Worm (Caenorhabditis elegans) whole organism, L3 larva: ENCODE measurements around the gene alh-9.

Experiments used
- R02D3.7 ChIP-seq: fragments of 150-350 bp; optimal IDR thresholded peaks from 2 replicates; lab custom pipeline; 2014; ENCODE audit warnings: missing biosample characterization, missing genetic modification characterization
- ZK546.5 ChIP-seq: sonication (generic microtip); optimal IDR thresholded peaks from 2 replicates; lab custom pipeline; 2017; ENCODE audit warnings: missing biosample characterization, missing genetic modification characterization
- ama-1 ChIP-seq: fragments of 150-350 bp; optimal IDR thresholded peaks from 2 replicates; lab custom pipeline; 2018
- ceh-28 ChIP-seq: fragments of 150-350 bp; optimal IDR thresholded peaks from 2 replicates; lab custom pipeline; 2014; ENCODE audit warnings: missing biosample characterization, missing genetic modification reagents, missing genetic modification characterization
- ceh-9 ChIP-seq: sonication (generic microtip); optimal IDR thresholded peaks from 2 replicates; lab custom pipeline; 2018; ENCODE audit warnings: missing biosample characterization, missing genetic modification characterization
- daf-12 ChIP-seq: fragments of 150-350 bp; optimal IDR thresholded peaks from 2 replicates; lab custom pipeline; 2014; ENCODE audit warnings: missing biosample characterization, missing genetic modification reagents, missing genetic modification characterization
- egl-5 ChIP-seq: fragments of 150-350 bp; optimal IDR thresholded peaks from 2 replicates; lab custom pipeline; 2017; ENCODE audit warnings: missing biosample characterization, missing genetic modification reagents, missing genetic modification characterization, inconsistent platforms
- elt-1 ChIP-seq: fragments of 150-350 bp; optimal IDR thresholded peaks from 2 replicates; lab custom pipeline; 2014; ENCODE audit warnings: missing biosample characterization, missing genetic modification characterization
- elt-2 ChIP-seq: sonication (generic microtip); optimal IDR thresholded peaks from 2 replicates; lab custom pipeline; 2016; ENCODE audit warnings: missing genetic modification reagents, mild to moderate bottlenecking, missing genetic modification characterization, missing compliant biosample characterization
- elt-3 ChIP-seq, 3 experiments: fragments of 150-350 bp in 1 of 3; sonication (generic microtip) in 2 of 3; optimal IDR thresholded peaks; 2 replicates in 2 of 3; 4 replicates in 1 of 3; lab custom pipeline; 2014 to 2017; ENCODE audit warnings: missing biosample characterization in 3 of 3, missing genetic modification characterization in 3 of 3
- fkh-2 ChIP-seq: fragments of 150-350 bp; optimal IDR thresholded peaks from 2 replicates; lab custom pipeline; 2014; ENCODE audit warnings: missing biosample characterization, missing genetic modification reagents, missing genetic modification characterization
- fos-1 ChIP-seq: fragments of 150-350 bp; optimal IDR thresholded peaks from 2 replicates; lab custom pipeline; 2014; ENCODE audit warnings: missing biosample characterization, missing genetic modification characterization
- jun-1 ChIP-seq: fragments of 150-350 bp; optimal IDR thresholded peaks from 2 replicates; lab custom pipeline; 2014; ENCODE audit warnings: missing biosample characterization, missing genetic modification reagents, missing genetic modification characterization
- lin-15B ChIP-seq: fragments of 150-350 bp; optimal IDR thresholded peaks from 2 replicates; lab custom pipeline; 2014; ENCODE audit warnings: missing biosample characterization, missing genetic modification characterization
- lsy-12 ChIP-seq: sonication (generic microtip); optimal IDR thresholded peaks from 2 replicates; lab custom pipeline; 2016; ENCODE audit warnings: mild to moderate bottlenecking, missing genetic modification characterization, missing compliant biosample characterization
- mdl-1 ChIP-seq: fragments of 150-350 bp; optimal IDR thresholded peaks from 2 replicates; lab custom pipeline; 2014; ENCODE audit warnings: missing biosample characterization, missing genetic modification characterization
- nhr-11 ChIP-seq: fragments of 150-350 bp; optimal IDR thresholded peaks from 2 replicates; lab custom pipeline; 2014; ENCODE audit warnings: missing biosample characterization, missing genetic modification characterization
- nhr-12 ChIP-seq: fragments of 150-350 bp; optimal IDR thresholded peaks from 2 replicates; lab custom pipeline; 2014; ENCODE audit warnings: missing biosample characterization, missing genetic modification characterization
- nhr-23 ChIP-seq: fragments of 150-350 bp; optimal IDR thresholded peaks from 2 replicates; lab custom pipeline; 2014; ENCODE audit warnings: missing biosample characterization, missing genetic modification reagents, missing genetic modification characterization
- nhr-25 ChIP-seq: sonication (generic microtip); optimal IDR thresholded peaks from 2 replicates; lab custom pipeline; 2017; ENCODE audit warnings: missing biosample characterization, missing genetic modification characterization
- nhr-28 ChIP-seq: fragments of 150-350 bp; optimal IDR thresholded peaks from 2 replicates; lab custom pipeline; 2014; ENCODE audit warnings: missing biosample characterization, missing genetic modification characterization
- nhr-43 ChIP-seq: sonication (generic microtip); optimal IDR thresholded peaks from 2 replicates; lab custom pipeline; 2016; ENCODE audit warnings: mild to moderate bottlenecking, missing genetic modification characterization, missing compliant biosample characterization; ENCODE audit not compliant: poor library complexity, severe bottlenecking
- nhr-67 ChIP-seq: fragments of 150-350 bp; optimal IDR thresholded peaks from 2 replicates; lab custom pipeline; 2014; ENCODE audit warnings: missing biosample characterization, missing genetic modification characterization
- nhr-76 ChIP-seq: fragments of 150-350 bp; sonication (generic microtip); optimal IDR thresholded peaks from 5 replicates; lab custom pipeline; 2014; ENCODE audit warnings: missing biosample characterization, missing genetic modification characterization
- nhr-77 ChIP-seq: fragments of 150-350 bp; optimal IDR thresholded peaks from 2 replicates; lab custom pipeline; 2014; ENCODE audit warnings: missing biosample characterization, missing genetic modification characterization
- pha-4 ChIP-seq: fragments of 150-350 bp; optimal IDR thresholded peaks from 2 replicates; lab custom pipeline; 2014; ENCODE audit warnings: missing biosample characterization, missing genetic modification reagents, missing genetic modification characterization
- pqm-1 ChIP-seq: fragments of 150-350 bp; optimal IDR thresholded peaks from 2 replicates; lab custom pipeline; 2017; ENCODE audit warnings: missing biosample characterization, missing genetic modification characterization, inconsistent platforms
- sea-2 ChIP-seq: fragments of 150-350 bp; sonication (generic microtip); optimal IDR thresholded peaks from 4 replicates; lab custom pipeline; 2014; ENCODE audit warnings: missing biosample characterization, missing genetic modification reagents, missing genetic modification characterization
- skn-1 ChIP-seq: fragments of 150-350 bp; optimal IDR thresholded peaks from 2 replicates; lab custom pipeline; 2014; ENCODE audit warnings: missing biosample characterization, missing genetic modification characterization
- tbx-2 ChIP-seq: sonication (generic microtip); optimal IDR thresholded peaks from 2 replicates; lab custom pipeline; 2016; ENCODE audit warnings: mild to moderate bottlenecking, missing genetic modification characterization, missing compliant biosample characterization
- unc-39 ChIP-seq: sonication (generic microtip); optimal IDR thresholded peaks from 4 replicates; lab custom pipeline; 2017; ENCODE audit warnings: missing biosample characterization, missing genetic modification characterization
- zag-1 ChIP-seq: fragments of 150-350 bp; optimal IDR thresholded peaks from 2 replicates; lab custom pipeline; 2014; ENCODE audit warnings: missing biosample characterization, missing genetic modification characterization
- ztf-11 ChIP-seq: fragments of 150-350 bp; optimal IDR thresholded peaks from 2 replicates; lab custom pipeline; 2014; ENCODE audit warnings: missing biosample characterization, missing genetic modification characterization

Gene alh-9

DNA sequence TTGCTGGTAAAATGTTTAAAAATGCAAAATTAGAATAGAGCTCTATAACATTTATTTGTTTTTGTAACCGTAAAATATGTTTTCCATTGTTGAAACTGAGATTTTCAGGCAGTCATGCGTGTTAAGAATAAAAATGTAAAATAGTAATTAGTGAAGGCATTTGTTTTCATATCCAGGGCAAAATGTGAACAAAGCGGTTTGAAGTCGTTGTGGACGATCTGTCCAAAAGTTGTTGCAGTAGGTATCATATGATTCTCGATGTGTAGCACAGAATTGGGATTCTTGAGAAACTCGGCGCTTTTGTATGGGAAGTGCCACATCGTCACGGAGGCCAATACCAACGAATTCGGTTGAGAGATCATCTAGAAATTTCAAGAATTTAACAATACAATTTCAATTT lies 26.5 kb downstream of the alh-9 start:
- TF ChIP-seq sea-2 (GFP tag; lab: Kevin White, UChicago) (no peak), ceh-9 (no peak), nhr-77 (tag; lab: Kevin White, UChicago) (no peak), unc-39 (tag; lab: Kevin White, UChicago) (no peak), daf-12 (tag; lab: Kevin White, UChicago) (no peak), ama-1 (peak; percentile 17)

DNA sequence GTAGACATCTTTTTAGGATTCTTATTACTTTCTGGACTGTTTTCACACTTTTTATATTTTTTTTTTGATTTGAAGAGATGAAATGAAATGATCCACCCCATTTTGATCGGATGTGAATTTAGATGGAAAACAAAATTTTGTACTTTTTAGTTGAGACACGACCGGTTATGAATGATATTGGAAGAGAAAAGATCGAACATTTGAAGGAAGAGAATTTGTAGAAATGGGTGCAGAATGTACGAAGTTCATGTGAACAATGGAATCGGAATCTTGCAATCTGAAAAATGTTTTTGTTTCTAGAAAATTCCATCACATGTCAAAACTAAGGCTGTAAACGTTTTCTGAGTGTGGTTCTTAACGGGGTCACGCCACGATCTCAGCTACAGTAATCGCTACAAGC lies 27.0 kb downstream of the alh-9 start, which contains the start of gene F01F1.14:
F01F1.14 (minus strand) TSS at position 101 of the 400 bp plus-strand sequence.
- TF ChIP-seq fos-1 (tag; lab: Kevin White, UChicago) (no peak), lin-15B (tag; lab: Kevin White, UChicago) (no peak), nhr-67 (tag; lab: Kevin White, UChicago) (no peak), nhr-11 (tag; lab: Kevin White, UChicago) (no peak), nhr-43 (tag; lab: Kevin White, UChicago) (no peak), fkh-2 (tag; lab: Kevin White, UChicago) (no peak), ZK546.5 (tag; lab: Kevin White, UChicago) (no peak)

DNA sequence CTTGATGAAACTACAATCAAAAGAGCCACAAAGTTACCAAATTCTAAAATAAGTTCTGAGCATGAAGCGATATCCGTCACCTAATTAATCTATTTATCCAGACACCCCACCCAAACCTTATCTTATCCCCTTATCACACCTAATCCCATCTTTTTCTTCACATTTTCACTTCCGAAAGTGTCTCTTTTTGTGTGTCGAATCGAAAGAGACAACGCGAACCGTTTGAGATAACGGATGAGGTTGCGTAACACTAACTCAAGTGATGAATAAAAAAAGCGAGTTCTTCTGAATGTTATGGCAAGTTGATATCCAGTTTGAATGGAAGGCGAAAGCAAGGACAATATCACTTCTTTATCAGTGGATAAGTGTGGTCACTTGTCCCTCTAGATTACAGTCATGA lies 27.7 kb downstream of the alh-9 start:
- no peak for TF ChIP-seq ztf-11
- TF ChIP-seq elt-3 (tag; optimal IDR thresholded peaks at IDR 0.05; lab: Kevin White, UChicago) = peak in 1 of 3 experiments; percentile 82
- no peak for TF ChIP-seq elt-2 (tag; lab: Kevin White, UChicago)
- TF ChIP-seq tbx-2 = no peak
- peak; percentile 10 for TF ChIP-seq nhr-43 (tag; lab: Kevin White, UChicago)
- no peak for TF ChIP-seq mdl-1 (tag; lab: Kevin White, UChicago)
- no peak for TF ChIP-seq nhr-25
- TF ChIP-seq ceh-9 = no peak
- TF ChIP-seq nhr-12 (tag; lab: Kevin White, UChicago) = no peak
- TF ChIP-seq elt-1 (tag; lab: Kevin White, UChicago) = no peak
- no peak for TF ChIP-seq skn-1 (tag; lab: Kevin White, UChicago)
- TF ChIP-seq ZK546.5 (tag; lab: Kevin White, UChicago) = no peak
- no peak for TF ChIP-seq R02D3.7 (tag; lab: Kevin White, UChicago)

DNA sequence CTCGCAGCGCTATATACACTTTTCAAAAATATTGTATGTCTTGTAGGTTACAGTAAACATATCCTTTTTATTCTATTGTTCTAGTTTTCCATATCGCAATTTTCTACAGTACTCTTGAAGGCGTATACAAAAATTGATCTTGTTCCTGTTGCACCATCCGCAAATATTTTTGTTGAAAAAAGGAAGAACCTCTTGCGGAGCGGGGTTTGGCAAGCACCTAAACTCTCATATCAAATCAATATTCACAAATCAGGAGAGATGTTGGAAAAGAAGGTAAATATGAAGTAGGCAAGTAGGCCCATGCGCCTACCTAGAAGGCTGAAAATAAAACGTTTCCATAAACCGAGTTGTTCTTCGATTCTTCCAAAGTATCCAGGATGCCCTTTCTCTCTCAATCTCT lies 28.2 kb downstream of the alh-9 start, which contains the start of gene C28H8.5:
C28H8.5 (plus strand) TSS at position 301 of the 400 bp plus-strand sequence.
- TF ChIP-seq ZK546.5 (tag; lab: Kevin White, UChicago) (no peak), R02D3.7 (tag; lab: Kevin White, UChicago) (no peak), zag-1 (tag; lab: Kevin White, UChicago) (no peak), egl-5 (no peak), elt-2 (tag; lab: Kevin White, UChicago) (no peak), ceh-28 (tag; lab: Kevin White, UChicago) (no peak), lsy-12 (tag; lab: Kevin White, UChicago) (no peak), pha-4 (tag; lab: Kevin White, UChicago) (no peak), tbx-2 (no peak), elt-1 (tag; lab: Kevin White, UChicago) (no peak)
- TF ChIP-seq, all 47 proteins: peak for 0

DNA sequence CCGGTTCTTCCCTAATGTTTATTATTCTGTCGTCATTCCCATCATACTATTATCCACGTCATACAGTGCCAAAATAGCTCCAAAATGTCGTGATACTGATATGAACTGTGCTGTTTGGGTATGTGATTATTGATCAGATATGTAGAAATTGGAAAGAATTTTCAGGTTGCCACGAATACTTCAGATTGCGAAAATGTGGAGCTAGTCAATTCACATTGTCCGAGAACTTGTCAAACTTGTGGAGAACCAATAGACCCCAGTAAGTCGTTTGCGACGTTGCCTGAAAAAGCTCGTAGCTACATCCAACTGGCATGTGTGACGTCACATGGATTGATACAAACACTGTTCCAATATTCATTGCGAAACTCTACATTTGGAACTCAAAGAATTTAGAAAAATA lies 28.6 kb downstream of the alh-9 start:
- no peak for TF ChIP-seq zag-1 (tag; lab: Kevin White, UChicago)
- TF ChIP-seq mdl-1 (tag; lab: Kevin White, UChicago) = no peak
- no peak for TF ChIP-seq ztf-11

DNA sequence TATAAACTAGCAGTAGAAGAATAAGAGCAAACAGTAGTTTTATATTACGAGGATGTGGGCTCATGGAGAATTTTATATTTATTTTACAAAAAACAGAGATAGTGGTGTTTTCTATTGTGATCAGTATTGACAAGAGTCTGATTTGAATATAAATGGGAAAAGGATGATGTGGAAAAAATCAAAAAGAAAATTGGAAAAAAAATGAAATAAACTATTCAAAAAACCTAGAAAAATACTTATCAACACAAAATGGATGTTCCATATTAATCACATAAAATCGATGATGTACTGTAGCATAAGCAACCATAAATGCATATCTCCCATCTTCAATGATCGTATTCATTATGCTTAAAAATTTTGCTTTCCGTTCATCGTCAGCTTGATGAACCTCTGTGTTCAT lies 31.1 kb downstream of the alh-9 start, which contains the start of gene C28H8.7:
C28H8.7 (minus strand) TSS at position 101 of the 400 bp plus-strand sequence.
- TF ChIP-seq nhr-43 (tag; lab: Kevin White, UChicago) = no peak
- no peak for TF ChIP-seq lsy-12 (tag; lab: Kevin White, UChicago)
- no peak for TF ChIP-seq nhr-76 (tag; lab: Kevin White, UChicago)
- TF ChIP-seq sea-2 (GFP tag; lab: Kevin White, UChicago) = no peak
- TF ChIP-seq pqm-1 = no peak
- TF ChIP-seq elt-3 (tag; optimal IDR thresholded peaks at IDR 0.05; lab: Kevin White, UChicago) = no peak
- TF ChIP-seq R02D3.7 (tag; lab: Kevin White, UChicago) = no peak
- TF ChIP-seq nhr-28 (tag; lab: Kevin White, UChicago) = no peak
- no peak for TF ChIP-seq jun-1
- no peak for TF ChIP-seq nhr-23
